Fruit fly (Drosophila melanogaster) whole organism, embryonic: ENCODE data around the gene SoYb.

Source experiments
- CG10321 ChIP-seq: fragments of 200-800 bp; sonication (Bioruptor generic); IDR thresholded peaks from 2 replicates; pipeline ENCODE4 v1.3.6; 2022; ENCODE audit warnings: missing biosample characterization, missing genetic modification characterization
- CG10543 ChIP-seq: fragments of 200-800 bp; sonication (Bioruptor generic); optimal IDR thresholded peaks from 3 replicates; lab custom pipeline; 2017; ENCODE audit warnings: missing biosample characterization, mild to moderate bottlenecking, missing genetic modification characterization, moderate library complexity
- CG13123 ChIP-seq: fragments of 200-800 bp; sonication (Bioruptor generic); optimal IDR thresholded peaks from 2 replicates; lab custom pipeline; 2016; ENCODE audit warnings: missing biosample characterization, missing genetic modification characterization
- CG13287 ChIP-seq: fragments of 200-800 bp; sonication (Bioruptor generic); IDR thresholded peaks from 2 replicates; pipeline ENCODE4 v1.3.6; 2022; ENCODE audit warnings: missing biosample characterization, missing genetic modification characterization; ENCODE audit not compliant: partially characterized antibody
- CG14860 ChIP-seq: fragments of 200-800 bp; sonication (Bioruptor generic); IDR thresholded peaks from 3 replicates; pipeline ENCODE4 v1.3.6; 2022; ENCODE audit warnings: missing biosample characterization, missing genetic modification characterization; ENCODE audit not compliant: partially characterized antibody
- CG15514 ChIP-seq: fragments of 200-800 bp; sonication (Bioruptor generic); optimal IDR thresholded peaks from 3 replicates; lab custom pipeline; 2017; ENCODE audit warnings: missing biosample characterization, missing genetic modification characterization, mild to moderate bottlenecking, moderate library complexity, missing genetic modification reagents
- CG1647 ChIP-seq: fragments of 200-800 bp; sonication (Bioruptor generic); optimal IDR thresholded peaks from 3 replicates; lab custom pipeline; 2016; ENCODE audit warnings: missing biosample characterization, missing genetic modification characterization
- CG16779 ChIP-seq: fragments of 200-800 bp; sonication (Bioruptor generic); IDR thresholded peaks from 2 replicates; pipeline ENCODE4 v1.3.6; 2022; ENCODE audit warnings: missing biosample characterization, missing genetic modification characterization
- CG18262 ChIP-seq: fragments of 200-800 bp; optimal IDR thresholded peaks from 3 replicates; lab custom pipeline; 2019; ENCODE audit warnings: missing biosample characterization, mild to moderate bottlenecking, missing genetic modification characterization, moderate library complexity
- CG1832 ChIP-seq: fragments of 200-800 bp; sonication (Bioruptor generic); optimal IDR thresholded peaks from 2 replicates; lab custom pipeline; 2017; ENCODE audit warnings: missing biosample characterization, mild to moderate bottlenecking, missing genetic modification characterization, inconsistent platforms
- CG18619 ChIP-seq: fragments of 200-800 bp; sonication (Bioruptor generic); optimal IDR thresholded peaks from 3 replicates; lab custom pipeline; 2017; ENCODE audit warnings: missing biosample characterization, mild to moderate bottlenecking, missing genetic modification characterization
- CG2199 ChIP-seq: fragments of 200-800 bp; sonication (Bioruptor generic); IDR thresholded peaks from 3 replicates; pipeline ENCODE4 v1.3.6; 2022; ENCODE audit warnings: missing biosample characterization, missing genetic modification characterization
- CG3163 ChIP-seq: fragments of 200-800 bp; sonication (Bioruptor generic); optimal IDR thresholded peaks from 3 replicates; lab custom pipeline; 2016; ENCODE audit warnings: missing biosample characterization, missing genetic modification characterization
- CG3281 ChIP-seq: fragments of 200-800 bp; sonication (Bioruptor generic); optimal IDR thresholded peaks from 3 replicates; lab custom pipeline; 2017; ENCODE audit warnings: missing biosample characterization, mild to moderate bottlenecking, missing genetic modification characterization
- CG4820 ChIP-seq: fragments of 200-800 bp; sonication (Bioruptor generic); optimal IDR thresholded peaks from 3 replicates; lab custom pipeline; 2016; ENCODE audit warnings: missing biosample characterization, missing genetic modification characterization
- CG6683 ChIP-seq: fragments of 200-800 bp; sonication (Bioruptor generic); optimal IDR thresholded peaks from 2 replicates; lab custom pipeline; 2017; ENCODE audit warnings: missing biosample characterization, mild to moderate bottlenecking, missing genetic modification characterization, missing genetic modification reagents
- CG8944 ChIP-seq: fragments of 200-800 bp; sonication (Bioruptor generic); optimal IDR thresholded peaks from 3 replicates; lab custom pipeline; 2016; ENCODE audit warnings: missing biosample characterization, missing genetic modification characterization
- CHES-1-like ChIP-seq: fragments of 200-800 bp; sonication (Bioruptor generic); optimal IDR thresholded peaks from 2 replicates; lab custom pipeline; 2016; ENCODE audit warnings: missing biosample characterization, missing genetic modification characterization
- E2f1 ChIP-seq: fragments of 200-800 bp; sonication (Bioruptor generic); IDR thresholded peaks from 2 replicates; pipeline ENCODE4 v1.3.6; 2022; ENCODE audit warnings: missing biosample characterization, missing genetic modification characterization
- Hmx ChIP-seq: fragments of 200-800 bp; sonication (Bioruptor generic); optimal IDR thresholded peaks from 2 replicates; lab custom pipeline; 2016; ENCODE audit warnings: missing biosample characterization, missing genetic modification characterization
- Max ChIP-seq: fragments of 200-800 bp; sonication (Bioruptor generic); optimal IDR thresholded peaks from 2 replicates; lab custom pipeline; 2016; ENCODE audit warnings: missing biosample characterization, mild to moderate bottlenecking, missing genetic modification characterization
- NC2α ChIP-seq: fragments of 200-800 bp; sonication (Bioruptor generic); optimal IDR thresholded peaks from 2 replicates; lab custom pipeline; 2016; ENCODE audit warnings: missing biosample characterization, missing genetic modification characterization
- NC2β ChIP-seq: fragments of 200-800 bp; sonication (Bioruptor generic); optimal IDR thresholded peaks from 2 replicates; lab custom pipeline; 2016; ENCODE audit warnings: missing biosample characterization, missing genetic modification characterization
- NFAT ChIP-seq: fragments of 200-800 bp; sonication (Bioruptor generic); IDR thresholded peaks from 2 replicates; pipeline ENCODE4 v1.3.6; 2022; ENCODE audit warnings: missing biosample characterization, missing genetic modification characterization
- Sox102F ChIP-seq: fragments of 200-800 bp; sonication (Bioruptor generic); optimal IDR thresholded peaks from 2 replicates; lab custom pipeline; 2018; ENCODE audit warnings: missing biosample characterization, mild to moderate bottlenecking, missing genetic modification characterization, moderate library complexity
- Stat92E ChIP-seq, 3 experiments: fragments of >200 bp in 2 of 3; fragments of 200-800 bp in 1 of 3; sonication (Bioruptor generic) in 1 of 3; optimal IDR thresholded peaks; 2 replicates each; lab custom pipeline; 2017 to 2019; ENCODE audit warnings: missing biosample characterization in 3 of 3, missing genetic modification characterization in 3 of 3, mild to moderate bottlenecking in 1 of 3, moderate library complexity in 1 of 3
- abd-A ChIP-seq: fragments of 200-800 bp; sonication (Bioruptor generic); optimal IDR thresholded peaks from 3 replicates; lab custom pipeline; 2019; ENCODE audit warnings: missing biosample characterization, mild to moderate bottlenecking, missing genetic modification characterization, moderate library complexity
- ash1 ChIP-seq: fragments of 200-800 bp; sonication (Bioruptor generic); optimal IDR thresholded peaks from 2 replicates; lab custom pipeline; 2018; ENCODE audit warnings: missing biosample characterization, mild to moderate bottlenecking, missing genetic modification characterization
- bigmax ChIP-seq: fragments of 200-800 bp; sonication (Bioruptor generic); optimal IDR thresholded peaks from 2 replicates; lab custom pipeline; 2018; ENCODE audit warnings: missing biosample characterization, mild to moderate bottlenecking, missing genetic modification characterization
- chn ChIP-seq: fragments of 200-800 bp; sonication (Bioruptor generic); optimal IDR thresholded peaks from 2 replicates; lab custom pipeline; 2016; ENCODE audit warnings: missing biosample characterization, missing genetic modification characterization
- croc ChIP-seq: fragments of 200-800 bp; sonication (Bioruptor generic); conservative IDR thresholded peaks from 3 replicates; pipeline ENCODE4 v1.3.6; 2022; ENCODE audit warnings: missing biosample characterization, missing genetic modification characterization
- esg ChIP-seq: fragments of 200-800 bp; sonication (Bioruptor generic); conservative IDR thresholded peaks from 2 replicates; pipeline ENCODE4 v1.3.6; 2022; ENCODE audit warnings: missing biosample characterization, missing genetic modification characterization
- eve ChIP-seq, 2 experiments: fragments of >200 bp; optimal IDR thresholded peaks; 2 replicates each; lab custom pipeline; 2017; ENCODE audit warnings: missing biosample characterization in 2 of 2, missing genetic modification characterization in 2 of 2
- gcm ChIP-seq: fragments of 200-800 bp; sonication (Bioruptor generic); optimal IDR thresholded peaks from 2 replicates; lab custom pipeline; 2019; ENCODE audit warnings: missing biosample characterization, mild to moderate bottlenecking, missing genetic modification characterization, moderate library complexity
- gfzf ChIP-seq: fragments of 200-800 bp; sonication (Bioruptor generic); optimal IDR thresholded peaks from 2 replicates; lab custom pipeline; 2016; ENCODE audit warnings: missing biosample characterization, mild to moderate bottlenecking, missing genetic modification characterization, moderate library complexity
- grn ChIP-seq: fragments of 200-800 bp; sonication (Bioruptor generic); optimal IDR thresholded peaks from 3 replicates; lab custom pipeline; 2017; ENCODE audit warnings: missing biosample characterization, missing genetic modification characterization
- hkb ChIP-seq, 2 experiments: fragments of 200-800 bp in 1 of 2; fragments of >200 bp in 1 of 2; sonication (Bioruptor generic) in 1 of 2; IDR thresholded peaks in 1 of 2; optimal IDR thresholded peaks in 1 of 2; 2 replicates each; pipeline versions ENCODE4 v1.3.6 to Lab custom; 2017 to 2022; ENCODE audit warnings: missing biosample characterization in 1 of 2, missing genetic modification characterization in 1 of 2
- luna ChIP-seq: fragments of 200-800 bp; sonication (Bioruptor generic); optimal IDR thresholded peaks from 2 replicates; lab custom pipeline; 2016; ENCODE audit warnings: missing biosample characterization, missing genetic modification characterization
- mld ChIP-seq: fragments of 200-800 bp; sonication (Bioruptor generic); IDR thresholded peaks from 3 replicates; pipeline ENCODE4 v1.3.6; 2022; ENCODE audit warnings: missing biosample characterization, missing genetic modification characterization; ENCODE audit not compliant: partially characterized antibody
- odd ChIP-seq: fragments of 200-800 bp; sonication (Bioruptor generic); optimal IDR thresholded peaks from 2 replicates; lab custom pipeline; 2017; ENCODE audit warnings: missing biosample characterization, mild to moderate bottlenecking, missing genetic modification characterization
- pfk ChIP-seq: fragments of 200-800 bp; sonication (Bioruptor generic); optimal IDR thresholded peaks from 2 replicates; lab custom pipeline; 2018; ENCODE audit warnings: missing biosample characterization, mild to moderate bottlenecking, missing genetic modification characterization, moderate library complexity
- psq ChIP-seq: fragments of 200-800 bp; sonication (Bioruptor generic); optimal IDR thresholded peaks from 2 replicates; lab custom pipeline; 2017; ENCODE audit warnings: missing biosample characterization, missing genetic modification characterization
- sim ChIP-seq: fragments of 200-800 bp; sonication (Bioruptor generic); IDR thresholded peaks from 2 replicates; pipeline ENCODE4 v1.3.6; 2022; ENCODE audit warnings: missing biosample characterization, missing genetic modification characterization
- sqz ChIP-seq: fragments of 200-800 bp; sonication (Bioruptor generic); optimal IDR thresholded peaks from 3 replicates; lab custom pipeline; 2018; ENCODE audit warnings: missing biosample characterization, mild to moderate bottlenecking, missing genetic modification characterization
- tin ChIP-seq: fragments of 200-800 bp; sonication (Bioruptor generic); optimal IDR thresholded peaks from 3 replicates; lab custom pipeline; 2016; ENCODE audit warnings: missing biosample characterization, missing genetic modification characterization
- trh ChIP-seq: fragments of 200-800 bp; sonication (Bioruptor generic); optimal IDR thresholded peaks from 2 replicates; lab custom pipeline; 2016; ENCODE audit warnings: missing biosample characterization, missing genetic modification characterization
- vvl ChIP-seq: fragments of 200-800 bp; sonication (Bioruptor generic); IDR thresholded peaks from 2 replicates; pipeline ENCODE4 v1.3.6; 2022; ENCODE audit warnings: missing biosample characterization, missing genetic modification characterization
- zfh2 ChIP-seq: fragments of 200-800 bp; sonication (Bioruptor generic); optimal IDR thresholded peaks from 2 replicates; lab custom pipeline; 2016; ENCODE audit warnings: missing biosample characterization, missing genetic modification characterization

SoYb gene

dm6 chr2L:9966983-9967737, 35.4 kb downstream of the SoYb start, which contains the start of the genes Dref and RpL13 (continued):
- peak; percentile 69 for TF ChIP-seq tin (GFP tag; lab: Kevin White, UChicago)
- TF ChIP-seq gcm = peak; percentile 86
- TF ChIP-seq sqz (GFP tag; lab: Kevin White, UChicago) = peak; percentile 96
- peak; percentile 83 for TF ChIP-seq bigmax (GFP tag; lab: Kevin White, UChicago)
- TF ChIP-seq ash1 (GFP tag; lab: Kevin White, UChicago) = peak; percentile 95
- peak; percentile 86 for TF ChIP-seq grn (GFP tag; lab: Kevin White, UChicago)
- TF ChIP-seq odd (GFP tag; lab: Kevin White, UChicago) = peak; percentile 95
- TF ChIP-seq pfk (GFP tag; lab: Kevin White, UChicago) = peak; percentile 85
- TF ChIP-seq croc (GFP tag; lab: Robert Waterston, UW) = peak; percentile 20; the same call in 1 of the 3 replicates
- TF ChIP-seq esg (GFP tag; lab: Robert Waterston, UW) = peak; percentile 52
- peak; percentile 90 for TF ChIP-seq CHES-1-like
- TF ChIP-seq CG18262 = peak; percentile 80
- peak; percentile 79 for TF ChIP-seq luna
- TF ChIP-seq CG1647 (GFP tag; lab: Kevin White, UChicago) = peak; percentile 66
- peak in 1 of 3 experiments; percentile 80 for TF ChIP-seq Stat92E (GFP tag; optimal IDR thresholded peaks at IDR 0.05; lab: Kevin White, UChicago)
- peak; percentile 64 for TF ChIP-seq trh (GFP tag; lab: Kevin White, UChicago)
- peak; percentile 51 for TF ChIP-seq CG8944
- TF ChIP-seq mld (GFP tag; lab: Robert Waterston, UW) = no peak
- peak; percentile 97 for TF ChIP-seq CG13123 (GFP tag; lab: Kevin White, UChicago)
- TF ChIP-seq Hmx (GFP tag; lab: Kevin White, UChicago) = peak; percentile 55
- peak; percentile 68 for TF ChIP-seq Sox102F (GFP tag; lab: Kevin White, UChicago)
- TF ChIP-seq abd-A (tag; lab: Kevin White, UChicago) = no peak
- peak; percentile 83 for TF ChIP-seq CG14860
- peak; percentile 70 for TF ChIP-seq CG3163 (GFP tag; lab: Kevin White, UChicago)
- TF ChIP-seq CG18619 (GFP tag; lab: Kevin White, UChicago) = peak; percentile 92
- peak; percentile 67 for TF ChIP-seq E2f1 (GFP tag; lab: Robert Waterston, UW)
- peak; percentile 95 for TF ChIP-seq CG3281 (GFP tag; lab: Kevin White, UChicago)
- TF ChIP-seq eve (GFP tag; optimal IDR thresholded peaks at IDR 0.05; lab: Kevin White, UChicago) = no peak
- TF ChIP-seq gfzf (GFP tag; lab: Kevin White, UChicago) = peak; percentile 47
- peak; percentile 85 for TF ChIP-seq CG13287 (GFP tag; lab: Robert Waterston, UW)
- TF ChIP-seq chn (GFP tag; lab: Kevin White, UChicago) = peak; percentile 64
- TF ChIP-seq CG6683 (GFP tag; lab: Kevin White, UChicago) = peak; percentile 84
- TF ChIP-seq NC2β (GFP tag; lab: Kevin White, UChicago) = peak; percentile 95
- TF ChIP-seq CG10321 (GFP tag; lab: Robert Waterston, UW) = peak; percentile 63
- TF ChIP-seq CG1832 (GFP tag; lab: Kevin White, UChicago) = no peak
- TF ChIP-seq Max = peak; percentile 73
- peak; percentile 81 for TF ChIP-seq NC2α (GFP tag; lab: Kevin White, UChicago)
- TF ChIP-seq CG15514 = peak; percentile 93
- TF ChIP-seq CG10543 = peak; percentile 98
- peak; percentile 54 for TF ChIP-seq CG4820 (GFP tag; lab: Kevin White, UChicago)
- no peak for TF ChIP-seq CG2199 (GFP tag; lab: Robert Waterston, UW)
- TF ChIP-seq hkb (optimal IDR thresholded peaks at IDR 0.05; lab: Kevin White, UChicago) = no peak
- peak; percentile 89 for TF ChIP-seq hkb (GFP tag; IDR thresholded peaks at IDR 0.05; lab: Robert Waterston, UW)
- peak; percentile 76 for TF ChIP-seq sim (GFP tag; lab: Robert Waterston, UW)
- TF ChIP-seq zfh2 (GFP tag; lab: Kevin White, UChicago) = peak; percentile 83
- TF ChIP-seq psq (GFP tag; lab: Kevin White, UChicago) = peak; percentile 44
- peak; percentile 82 for TF ChIP-seq NFAT (GFP tag; lab: Robert Waterston, UW)
- TF ChIP-seq vvl = peak; percentile 90
- TF ChIP-seq CG16779 (GFP tag; lab: Robert Waterston, UW) = peak; percentile 59
